Worm (Caenorhabditis elegans) whole organism, early embryonic: Measurements from ENCODE around the gene mam-5.

ENCODE experiments used
- B0310.2 ChIP-seq: sonication (generic microtip); optimal IDR thresholded peaks from 2 replicates; lab custom pipeline; 2016; ENCODE audit warnings: mild to moderate bottlenecking, missing genetic modification characterization, missing compliant biosample characterization
- F13C5.2 ChIP-seq: sonication (generic microtip); optimal IDR thresholded peaks from 2 replicates; lab custom pipeline; 2017; ENCODE audit warnings: mild to moderate bottlenecking, missing genetic modification characterization, inconsistent platforms, missing compliant biosample characterization
- aly-1 ChIP-seq: sonication (generic microtip); optimal IDR thresholded peaks from 2 replicates; lab custom pipeline; 2016; ENCODE audit warnings: missing genetic modification characterization, missing compliant biosample characterization
- ama-1 ChIP-seq: fragments of 150-350 bp; optimal IDR thresholded peaks from 2 replicates; lab custom pipeline; 2014
- ceh-13 ChIP-seq: fragments of 200-800 bp; sonication (Bioruptor generic); optimal IDR thresholded peaks from 2 replicates; lab custom pipeline; 2018; ENCODE audit warnings: mild to moderate bottlenecking, missing genetic modification characterization, missing compliant biosample characterization
- ceh-36 ChIP-seq: sonication (generic microtip); optimal IDR thresholded peaks from 2 replicates; lab custom pipeline; 2016; ENCODE audit warnings: missing genetic modification characterization, inconsistent platforms, missing compliant biosample characterization
- ets-7 ChIP-seq: sonication (generic microtip); optimal IDR thresholded peaks from 2 replicates; lab custom pipeline; 2016; ENCODE audit warnings: missing genotype, missing genetic modification characterization, missing compliant biosample characterization
- flt-1 ChIP-seq: fragments of 200-800 bp; sonication (Bioruptor generic); IDR thresholded peaks from 2 replicates; pipeline ENCODE4 v1.3.6; 2022; ENCODE audit warnings: missing genetic modification characterization, missing compliant biosample characterization
- hmbx-1 ChIP-seq: sonication (generic microtip); optimal IDR thresholded peaks from 2 replicates; lab custom pipeline; 2016; ENCODE audit warnings: mild to moderate bottlenecking, missing genetic modification characterization, missing compliant biosample characterization
- hmg-4 ChIP-seq: fragments of 200-800 bp; sonication (Bioruptor generic); optimal IDR thresholded peaks from 2 replicates; lab custom pipeline; 2018; ENCODE audit warnings: mild to moderate bottlenecking, missing genetic modification characterization, missing compliant biosample characterization
- hnd-1 ChIP-seq: sonication (generic microtip); optimal IDR thresholded peaks from 2 replicates; lab custom pipeline; 2016; ENCODE audit warnings: missing genetic modification characterization, missing compliant biosample characterization
- pes-1 ChIP-seq: fragments of 200-800 bp; sonication (Bioruptor generic); IDR thresholded peaks from 2 replicates; pipeline ENCODE4 v1.3.6; 2022; ENCODE audit warnings: missing genetic modification reagents, missing genetic modification characterization, missing compliant biosample characterization
- scrt-1 ChIP-seq: fragments of 200-800 bp; sonication (Bioruptor generic); IDR thresholded peaks from 2 replicates; pipeline ENCODE4 v1.3.6; 2022; ENCODE audit warnings: missing genetic modification characterization, missing compliant biosample characterization
- sea-1 ChIP-seq: fragments of 200-800 bp; sonication (Bioruptor generic); conservative IDR thresholded peaks from 2 replicates; pipeline ENCODE4 v1.3.6; 2022; ENCODE audit warnings: missing genetic modification characterization, missing compliant biosample characterization
- tbx-11 ChIP-seq: fragments of 200-800 bp; sonication (Bioruptor generic); IDR thresholded peaks from 2 replicates; pipeline ENCODE4 v1.3.6; 2022; ENCODE audit warnings: missing genetic modification characterization, missing compliant biosample characterization
- tbx-37 ChIP-seq: fragments of 200-800 bp; sonication (Bioruptor generic); conservative IDR thresholded peaks from 2 replicates; pipeline ENCODE4 v1.3.6; 2022; ENCODE audit warnings: missing genetic modification reagents, missing genetic modification characterization, missing compliant biosample characterization
- tra-4 ChIP-seq: sonication (generic microtip); optimal IDR thresholded peaks from 2 replicates; lab custom pipeline; 2017; ENCODE audit warnings: missing genetic modification characterization, missing compliant biosample characterization

The mam-5 gene

DNA sequence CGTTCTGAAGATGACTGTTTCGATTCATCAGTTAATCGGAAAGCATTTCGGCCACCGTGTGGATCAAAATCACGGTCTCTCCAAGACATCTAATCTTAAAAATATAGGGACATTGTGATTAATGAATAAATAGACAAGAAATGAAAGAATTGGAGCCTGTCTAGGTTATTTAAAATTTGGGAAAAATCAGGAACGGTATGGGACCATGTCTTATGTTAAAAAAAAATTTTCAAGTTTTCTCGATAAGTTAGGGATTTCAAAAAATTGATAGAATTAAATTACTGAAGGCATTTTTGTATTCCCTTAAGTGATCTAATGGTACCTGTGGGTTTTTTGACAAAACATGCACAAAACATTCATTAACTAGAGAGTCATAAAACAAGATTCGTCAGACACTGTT lies 23.6 kb downstream of the mam-5 start, which contains the start of gene unc-41:
Gene unc-41 (minus strand): TSS at position 101 of the 400 bp plus-strand sequence.
- no peak for TF ChIP-seq ets-7 (tag; lab: Kevin White, UChicago)
- no peak for TF ChIP-seq tbx-37 (GFP tag; lab: Robert Waterston, UW)
- TF ChIP-seq scrt-1 (GFP tag; lab: Robert Waterston, UW): no peak
- no peak for TF ChIP-seq B0310.2
- no peak for TF ChIP-seq F13C5.2 (tag; lab: Kevin White, UChicago)
- TF ChIP-seq ama-1 (lab: Kevin White, UChicago): no peak
- no peak for TF ChIP-seq sea-1 (GFP tag; lab: Robert Waterston, UW)
- TF ChIP-seq hmg-4 (GFP tag; lab: Kevin White, UChicago): no peak
- TF ChIP-seq aly-1 (tag; lab: Kevin White, UChicago): no peak
- TF ChIP-seq tra-4 (tag; lab: Kevin White, UChicago): no peak
- no peak for TF ChIP-seq flt-1 (GFP tag; lab: Robert Waterston, UW)
- TF ChIP-seq ceh-13: no peak
- no peak for TF ChIP-seq tbx-11 (GFP tag; lab: Robert Waterston, UW)

DNA sequence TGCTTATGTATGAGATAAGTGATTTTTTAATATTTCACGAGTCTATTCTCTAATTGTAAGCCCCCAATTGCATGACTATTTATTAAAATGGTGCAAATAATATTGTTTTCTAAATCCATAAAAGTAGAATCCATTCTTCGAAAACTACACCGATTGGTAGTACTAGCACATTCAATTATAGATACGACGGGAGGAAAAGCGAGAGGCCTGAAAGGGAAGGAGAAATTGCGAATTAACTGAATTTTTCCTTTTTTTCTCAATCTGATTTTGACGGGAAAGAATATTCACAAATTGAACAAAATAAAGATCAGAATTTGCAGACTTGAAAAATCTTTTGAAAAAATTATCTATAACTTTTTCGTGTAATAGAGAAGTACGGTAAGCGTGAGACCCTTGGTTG lies 24.7 kb downstream of the mam-5 start:
- no peak for TF ChIP-seq pes-1 (GFP tag; lab: Robert Waterston, UW)
- TF ChIP-seq hmbx-1 (tag; lab: Kevin White, UChicago): no peak
- TF ChIP-seq B0310.2: no peak
- no peak for TF ChIP-seq flt-1 (GFP tag; lab: Robert Waterston, UW)
- TF ChIP-seq aly-1 (tag; lab: Kevin White, UChicago): no peak
- TF ChIP-seq ama-1 (lab: Kevin White, UChicago): no peak
- no peak for TF ChIP-seq tbx-37 (GFP tag; lab: Robert Waterston, UW)
- TF ChIP-seq hmg-4 (GFP tag; lab: Kevin White, UChicago): no peak
- TF ChIP-seq ets-7 (tag; lab: Kevin White, UChicago): no peak
- TF ChIP-seq tra-4 (tag; lab: Kevin White, UChicago): no peak
- TF ChIP-seq scrt-1 (GFP tag; lab: Robert Waterston, UW): no peak
- TF ChIP-seq sea-1 (GFP tag; lab: Robert Waterston, UW): no peak
- TF ChIP-seq ceh-13: no peak
- TF ChIP-seq tbx-11 (GFP tag; lab: Robert Waterston, UW): no peak
- TF ChIP-seq hnd-1 (tag; lab: Kevin White, UChicago): no peak
- no peak for TF ChIP-seq F13C5.2 (tag; lab: Kevin White, UChicago)
- TF ChIP-seq ceh-36: no peak

DNA sequence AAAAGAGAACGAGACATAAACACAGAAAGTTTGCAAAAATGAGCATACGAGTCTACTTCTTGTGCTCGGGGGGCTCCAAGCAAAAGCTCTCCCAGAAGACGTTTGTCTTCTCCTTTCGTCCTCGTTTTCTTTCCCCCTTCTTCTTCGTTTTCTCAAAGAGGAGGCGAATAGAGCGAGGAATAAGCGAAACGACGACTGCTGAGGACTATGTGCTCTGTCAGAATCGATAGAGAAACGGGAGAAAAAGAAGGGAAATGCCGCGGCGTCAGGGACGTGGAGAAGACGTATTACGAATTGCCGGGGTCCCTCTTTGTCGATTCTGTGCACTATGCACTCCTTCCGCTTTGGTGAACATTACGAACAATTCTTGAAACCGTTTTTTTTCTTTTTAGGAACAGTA lies 25.9 kb downstream of the mam-5 start:
- TF ChIP-seq hmg-4 (GFP tag; lab: Kevin White, UChicago) (peak; percentile 22), sea-1 (GFP tag; lab: Robert Waterston, UW) (no peak)

DNA sequence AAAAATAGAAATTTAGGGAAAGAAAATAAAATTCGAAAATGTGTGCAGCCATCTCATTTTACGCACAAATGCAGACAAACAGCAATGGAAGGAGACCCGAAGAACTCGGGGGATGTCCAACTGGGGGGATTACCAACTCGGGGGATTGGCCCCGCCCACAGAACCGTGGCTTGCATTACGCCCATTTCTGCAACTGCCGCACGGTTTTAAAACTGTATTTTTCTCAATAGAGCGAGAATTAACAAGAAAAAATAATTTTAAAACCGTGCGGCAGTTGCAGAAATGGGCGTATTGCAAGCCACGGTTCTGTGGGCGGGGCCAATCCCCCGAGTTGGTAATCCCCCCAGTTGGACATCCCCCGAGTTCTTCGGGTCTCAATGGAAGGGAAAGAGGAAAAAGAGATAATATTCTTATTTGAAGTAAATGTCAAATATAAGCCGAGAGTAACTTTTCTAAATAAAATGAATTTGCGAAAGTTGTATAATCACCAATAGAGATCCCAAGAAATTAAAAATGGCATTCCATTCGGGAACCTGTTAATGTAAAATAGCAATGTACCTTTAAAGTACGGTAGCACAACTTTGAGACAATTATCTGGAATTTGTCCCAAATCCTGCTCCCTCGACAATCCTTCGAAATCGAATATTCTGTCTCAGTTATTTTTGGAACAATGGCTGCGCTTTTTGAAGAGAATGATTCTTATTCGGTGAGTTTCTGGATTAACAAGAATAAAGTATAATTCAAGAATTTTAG lies 28.4 kb downstream of the mam-5 start, which contains the start of the genes ruvb-1 and tofu-1:
Gene ruvb-1 (minus strand): TSS at position 72 of the 753 bp plus-strand sequence.
Gene tofu-1 (plus strand): TSS at position 417 of the 753 bp plus-strand sequence.
- TF ChIP-seq sea-1 (GFP tag; lab: Robert Waterston, UW) (0 out of 2 replicates have a peak, but pooled peaks have one; percentile 46), F13C5.2 (tag; lab: Kevin White, UChicago) (peak; percentile 21), ceh-36 (peak; percentile 39), tbx-37 (GFP tag; lab: Robert Waterston, UW) (peak; percentile 31; the same call in 1 of the 2 replicates)

DNA sequence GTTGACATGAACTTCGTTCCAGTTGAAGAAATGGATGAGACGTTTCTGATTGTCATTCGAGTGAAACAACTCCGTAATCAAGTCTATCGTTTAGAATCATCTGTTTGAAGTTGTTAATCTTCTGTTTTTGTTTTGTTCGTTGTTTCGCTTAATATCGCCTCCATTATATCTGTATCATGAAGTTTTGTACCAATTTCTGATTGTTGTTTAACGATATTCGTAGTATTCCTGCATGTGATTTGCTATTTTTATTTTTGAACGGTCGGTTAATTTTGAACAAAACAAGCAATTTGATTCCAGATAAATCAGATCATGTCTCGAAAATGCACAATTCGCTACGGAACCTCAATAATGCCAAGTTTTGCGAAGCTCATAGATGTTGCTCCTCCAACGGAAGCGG lies 30.1 kb downstream of the mam-5 start, which contains the start of gene C27H6.9:
Gene C27H6.9 (plus strand): TSS at position 301 of the 400 bp plus-strand sequence.
- TF ChIP-seq tbx-37 (GFP tag; lab: Robert Waterston, UW): no peak
- TF ChIP-seq hmg-4 (GFP tag; lab: Kevin White, UChicago): no peak
- no peak for TF ChIP-seq F13C5.2 (tag; lab: Kevin White, UChicago)
- no peak for TF ChIP-seq ceh-36
- no peak for TF ChIP-seq ets-7 (tag; lab: Kevin White, UChicago)
- no peak for TF ChIP-seq tbx-11 (GFP tag; lab: Robert Waterston, UW)
- TF ChIP-seq sea-1 (GFP tag; lab: Robert Waterston, UW): no peak
- TF ChIP-seq pes-1 (GFP tag; lab: Robert Waterston, UW): no peak
- no peak for TF ChIP-seq scrt-1 (GFP tag; lab: Robert Waterston, UW)
- no peak for TF ChIP-seq hmbx-1 (tag; lab: Kevin White, UChicago)
- TF ChIP-seq B0310.2: no peak

DNA sequence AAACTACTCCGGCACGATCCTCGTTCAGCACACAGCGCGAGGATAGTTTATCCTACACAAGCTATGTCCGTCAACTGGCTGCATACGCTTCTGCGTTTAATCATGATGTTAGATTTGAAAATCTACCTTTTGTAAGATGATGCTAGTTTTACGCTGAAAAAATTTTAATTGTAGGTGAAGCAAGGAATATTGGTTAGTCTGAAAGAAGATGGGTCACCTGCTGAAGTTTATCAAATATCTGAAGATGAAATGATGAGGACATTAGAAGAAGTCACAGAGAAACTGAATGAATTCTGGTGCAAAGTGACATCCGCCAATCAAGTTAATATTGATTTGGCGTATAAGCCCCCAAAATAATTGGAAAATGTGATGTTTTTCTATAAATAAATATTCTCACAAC lies 31.0 kb downstream of the mam-5 start:
- TF ChIP-seq flt-1 (GFP tag; lab: Robert Waterston, UW): no peak
- TF ChIP-seq sea-1 (GFP tag; lab: Robert Waterston, UW): no peak
- no peak for TF ChIP-seq tbx-11 (GFP tag; lab: Robert Waterston, UW)
- TF ChIP-seq B0310.2: no peak
- no peak for TF ChIP-seq aly-1 (tag; lab: Kevin White, UChicago)
- no peak for TF ChIP-seq scrt-1 (GFP tag; lab: Robert Waterston, UW)
- TF ChIP-seq ceh-36: no peak
- no peak for TF ChIP-seq hnd-1 (tag; lab: Kevin White, UChicago)
- TF ChIP-seq tra-4 (tag; lab: Kevin White, UChicago): no peak
- no peak for TF ChIP-seq pes-1 (GFP tag; lab: Robert Waterston, UW)
- TF ChIP-seq ama-1 (lab: Kevin White, UChicago): no peak
- no peak for TF ChIP-seq hmg-4 (GFP tag; lab: Kevin White, UChicago)
- TF ChIP-seq tbx-37 (GFP tag; lab: Robert Waterston, UW): no peak
- no peak for TF ChIP-seq F13C5.2 (tag; lab: Kevin White, UChicago)
- TF ChIP-seq ceh-13: no peak
- no peak for TF ChIP-seq hmbx-1 (tag; lab: Kevin White, UChicago)
- no peak for TF ChIP-seq ets-7 (tag; lab: Kevin White, UChicago)

DNA sequence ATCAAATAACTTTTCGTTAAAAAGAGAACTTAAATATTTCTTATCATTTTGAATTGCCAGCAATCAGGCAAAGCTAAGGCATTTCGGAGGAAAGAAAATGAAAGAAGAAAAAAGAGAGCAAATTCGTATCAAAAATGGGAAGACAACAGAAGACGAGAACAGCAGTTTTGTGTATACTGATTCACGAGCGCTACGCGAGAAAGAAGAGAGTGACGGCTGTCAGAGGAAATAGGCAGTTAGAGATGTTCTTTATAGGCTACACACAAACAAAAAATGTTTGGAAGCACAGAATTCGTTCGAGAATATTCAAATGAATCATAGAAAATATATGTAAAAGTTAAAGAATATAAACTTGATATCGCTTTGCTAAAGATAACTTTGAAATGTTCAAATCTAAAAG lies 32.3 kb downstream of the mam-5 start:
- TF ChIP-seq ama-1 (lab: Kevin White, UChicago) (no peak), ceh-36 (no peak), F13C5.2 (tag; lab: Kevin White, UChicago) (no peak), B0310.2 (no peak), flt-1 (GFP tag; lab: Robert Waterston, UW) (no peak), pes-1 (GFP tag; lab: Robert Waterston, UW) (no peak), tbx-37 (GFP tag; lab: Robert Waterston, UW) (no peak), ets-7 (tag; lab: Kevin White, UChicago) (no peak), hmbx-1 (tag; lab: Kevin White, UChicago) (no peak), hnd-1 (tag; lab: Kevin White, UChicago) (no peak), hmg-4 (GFP tag; lab: Kevin White, UChicago) (no peak), tbx-11 (GFP tag; lab: Robert Waterston, UW) (no peak)
